Fruit fly (Drosophila melanogaster): ENCODE data around the gene AkhR.

dm6 chr2L:6716921-6717320, 935 bp upstream of the AkhR start:
- TF ChIP-seq ttk (optimal IDR thresholded peaks at IDR 0.05) (no peak), Myc (optimal IDR thresholded peaks at IDR 0.05) (no peak), insv (optimal IDR thresholded peaks at IDR 0.05) (no peak), h (optimal IDR thresholded peaks at IDR 0.05) (no peak), psq (optimal IDR thresholded peaks at IDR 0.05) (no peak), Sin3A (optimal IDR thresholded peaks at IDR 0.05) (no peak)
